Fruit fly (Drosophila melanogaster) whole organism, embryonic: ENCODE data around the gene raw.

ENCODE experiments used
- B-H1 ChIP-seq: fragments of 200-800 bp; sonication (Bioruptor generic); IDR thresholded peaks from 3 replicates; pipeline ENCODE4 v1.3.6; 2022; ENCODE audit warnings: missing biosample characterization, missing genetic modification characterization
- BEAF-32 ChIP-seq: fragments of 200-800 bp; sonication (Bioruptor generic); optimal IDR thresholded peaks from 3 replicates; lab custom pipeline; 2017; ENCODE audit warnings: missing biosample characterization, missing genetic modification characterization, mild to moderate bottlenecking, moderate library complexity, missing genetic modification reagents
- CG11085 ChIP-seq: fragments of 200-800 bp; sonication (Bioruptor generic); IDR thresholded peaks from 2 replicates; pipeline ENCODE4 v1.3.6; 2022; ENCODE audit warnings: missing biosample characterization, missing genetic modification characterization
- CG11504 ChIP-seq: fragments of 200-800 bp; sonication (Bioruptor generic); optimal IDR thresholded peaks from 3 replicates; lab custom pipeline; 2019; ENCODE audit warnings: missing biosample characterization, mild to moderate bottlenecking, missing genetic modification characterization, moderate library complexity
- CG12219 ChIP-seq: fragments of 200-800 bp; sonication (Bioruptor generic); optimal IDR thresholded peaks from 3 replicates; lab custom pipeline; 2018; ENCODE audit warnings: missing biosample characterization, mild to moderate bottlenecking, missing genetic modification characterization
- CG12299 ChIP-seq: fragments of 200-800 bp; sonication (Bioruptor generic); optimal IDR thresholded peaks from 2 replicates; lab custom pipeline; 2018; ENCODE audit warnings: missing biosample characterization, mild to moderate bottlenecking, missing genetic modification characterization
- CG13424 ChIP-seq: fragments of 200-800 bp; sonication (Bioruptor generic); optimal IDR thresholded peaks from 2 replicates; lab custom pipeline; 2019; ENCODE audit warnings: missing biosample characterization, mild to moderate bottlenecking, missing genetic modification characterization, moderate library complexity
- CG15269 ChIP-seq: fragments of 200-800 bp; sonication (Bioruptor generic); optimal IDR thresholded peaks from 2 replicates; lab custom pipeline; 2018; ENCODE audit warnings: missing biosample characterization, mild to moderate bottlenecking, missing genetic modification characterization, moderate library complexity
- CG17359 ChIP-seq: fragments of 200-800 bp; sonication (Bioruptor generic); optimal IDR thresholded peaks from 3 replicates; lab custom pipeline; 2018; ENCODE audit warnings: missing biosample characterization, mild to moderate bottlenecking, missing genetic modification characterization, moderate library complexity
- CG17612 ChIP-seq: fragments of 200-800 bp; sonication (Bioruptor generic); IDR thresholded peaks from 2 replicates; pipeline ENCODE4 v1.3.6; 2022; ENCODE audit warnings: missing biosample characterization, missing genetic modification characterization
- CG1792 ChIP-seq: fragments of 200-800 bp; sonication (Bioruptor generic); optimal IDR thresholded peaks from 2 replicates; lab custom pipeline; 2016; ENCODE audit warnings: missing biosample characterization, missing genetic modification characterization
- CG18619 ChIP-seq: fragments of 200-800 bp; sonication (Bioruptor generic); optimal IDR thresholded peaks from 3 replicates; lab custom pipeline; 2017; ENCODE audit warnings: missing biosample characterization, mild to moderate bottlenecking, missing genetic modification characterization
- CG30431 ChIP-seq: fragments of 200-800 bp; sonication (Bioruptor generic); optimal IDR thresholded peaks from 2 replicates; lab custom pipeline; 2017; ENCODE audit warnings: missing biosample characterization, missing genetic modification characterization
- CG3065 ChIP-seq: fragments of 200-800 bp; sonication (Bioruptor generic); optimal IDR thresholded peaks from 2 replicates; lab custom pipeline; 2016; ENCODE audit warnings: missing biosample characterization, missing genetic modification characterization
- CG31365 ChIP-seq: fragments of 200-800 bp; sonication (Bioruptor generic); optimal IDR thresholded peaks from 2 replicates; lab custom pipeline; 2018; ENCODE audit warnings: missing biosample characterization, mild to moderate bottlenecking, missing genetic modification characterization
- CG33557 ChIP-seq: fragments of 200-800 bp; sonication (Bioruptor generic); optimal IDR thresholded peaks from 2 replicates; lab custom pipeline; 2019; ENCODE audit warnings: missing biosample characterization, mild to moderate bottlenecking, missing genetic modification characterization, moderate library complexity
- CG3847 ChIP-seq: fragments of 200-800 bp; sonication (Bioruptor generic); IDR thresholded peaks from 2 replicates; pipeline ENCODE4 v1.3.6; 2022; ENCODE audit warnings: missing biosample characterization, missing genetic modification characterization
- CG4617 ChIP-seq: fragments of 200-800 bp; sonication (Bioruptor generic); optimal IDR thresholded peaks from 3 replicates; lab custom pipeline; 2016; ENCODE audit warnings: missing biosample characterization, missing genetic modification characterization, borderline replicate concordance
- CG7987 ChIP-seq: fragments of 200-800 bp; sonication (Bioruptor generic); optimal IDR thresholded peaks from 2 replicates; lab custom pipeline; 2018; ENCODE audit warnings: missing biosample characterization, mild to moderate bottlenecking, missing genetic modification characterization, moderate library complexity
- CG9797 ChIP-seq: fragments of 200-800 bp; sonication (Bioruptor generic); optimal IDR thresholded peaks from 3 replicates; lab custom pipeline; 2018; ENCODE audit warnings: missing biosample characterization, mild to moderate bottlenecking, missing genetic modification characterization
- CG9817 ChIP-seq: fragments of 200-800 bp; sonication (Bioruptor generic); optimal IDR thresholded peaks from 2 replicates; lab custom pipeline; 2018; ENCODE audit warnings: missing biosample characterization, mild to moderate bottlenecking, missing genetic modification characterization, moderate library complexity
- CHES-1-like ChIP-seq: fragments of 200-800 bp; sonication (Bioruptor generic); optimal IDR thresholded peaks from 2 replicates; lab custom pipeline; 2016; ENCODE audit warnings: missing biosample characterization, missing genetic modification characterization
- CkIIα-i1 ChIP-seq: fragments of 200-800 bp; sonication (Bioruptor generic); IDR thresholded peaks from 2 replicates; pipeline ENCODE4 v1.3.6; 2022; ENCODE audit warnings: missing biosample characterization, missing genetic modification characterization
- Dfd ChIP-seq, 2 experiments: fragments of >200 bp; optimal IDR thresholded peaks; 2 replicates each; lab custom pipeline; 2017; ENCODE audit warnings: missing biosample characterization in 2 of 2, missing genetic modification characterization in 2 of 2
- Dip2 ChIP-seq: fragments of 200-800 bp; sonication (Bioruptor generic); IDR thresholded peaks from 2 replicates; pipeline ENCODE4 v1.3.6; 2022; ENCODE audit warnings: missing biosample characterization, missing genetic modification characterization
- Dref ChIP-seq: fragments of 200-800 bp; sonication (Bioruptor generic); IDR thresholded peaks from 2 replicates; pipeline ENCODE4 v1.3.6; 2022; ENCODE audit warnings: missing biosample characterization, missing genetic modification characterization
- Fer3 ChIP-seq: fragments of 200-800 bp; sonication (Bioruptor generic); optimal IDR thresholded peaks from 2 replicates; lab custom pipeline; 2018; ENCODE audit warnings: missing biosample characterization, mild to moderate bottlenecking, missing genetic modification characterization, moderate library complexity
- Neu2 ChIP-seq: fragments of 200-800 bp; sonication (Bioruptor generic); optimal IDR thresholded peaks from 3 replicates; lab custom pipeline; 2016; ENCODE audit warnings: missing biosample characterization, missing genetic modification characterization, borderline replicate concordance
- Nf-YB ChIP-seq: fragments of 200-800 bp; sonication (Bioruptor generic); optimal IDR thresholded peaks from 3 replicates; lab custom pipeline; 2019; ENCODE audit warnings: missing biosample characterization, mild to moderate bottlenecking, missing genetic modification characterization, moderate library complexity
- Six4 ChIP-seq: fragments of 200-800 bp; sonication (Bioruptor generic); optimal IDR thresholded peaks from 2 replicates; lab custom pipeline; 2016; ENCODE audit warnings: missing biosample characterization, missing genetic modification characterization
- Spps ChIP-seq: fragments of 200-800 bp; sonication (Bioruptor generic); optimal IDR thresholded peaks from 2 replicates; lab custom pipeline; 2018; ENCODE audit warnings: missing biosample characterization, mild to moderate bottlenecking, missing genetic modification characterization
- bcd ChIP-seq: fragments of 200-800 bp; sonication (Bioruptor generic); optimal IDR thresholded peaks from 2 replicates; lab custom pipeline; 2017; ENCODE audit warnings: missing biosample characterization, mild to moderate bottlenecking, missing genetic modification characterization
- br ChIP-seq: fragments of >200 bp; optimal IDR thresholded peaks from 2 replicates; lab custom pipeline; 2017
- chinmo ChIP-seq: fragments of 200-800 bp; sonication (Bioruptor generic); IDR thresholded peaks from 4 replicates; pipeline ENCODE4 v1.3.6; 2022; ENCODE audit warnings: missing biosample characterization, missing genetic modification characterization; ENCODE audit not compliant: partially characterized antibody
- corto ChIP-seq: fragments of 200-800 bp; sonication (Bioruptor generic); optimal IDR thresholded peaks from 2 replicates; lab custom pipeline; 2016; ENCODE audit warnings: missing biosample characterization, mild to moderate bottlenecking, missing genetic modification characterization, moderate library complexity
- ems ChIP-seq: fragments of 200-800 bp; sonication (Bioruptor generic); optimal IDR thresholded peaks from 3 replicates; lab custom pipeline; 2016; ENCODE audit warnings: missing biosample characterization, missing genetic modification characterization
- ewg ChIP-seq: fragments of 200-800 bp; sonication (Bioruptor generic); optimal IDR thresholded peaks from 3 replicates; lab custom pipeline; 2017; ENCODE audit warnings: mild to moderate bottlenecking, missing biosample characterization, missing genetic modification reagents, missing genetic modification characterization
- ftz-f1 ChIP-seq: fragments of 200-800 bp; sonication (Bioruptor generic); optimal IDR thresholded peaks from 2 replicates; lab custom pipeline; 2016; ENCODE audit warnings: missing biosample characterization, missing genetic modification characterization
- gce ChIP-seq: fragments of 200-800 bp; sonication (Bioruptor generic); IDR thresholded peaks from 3 replicates; pipeline ENCODE4 v1.3.6; 2022; ENCODE audit warnings: missing biosample characterization, missing genetic modification characterization
- hth ChIP-seq: fragments of >200 bp; optimal IDR thresholded peaks from 2 replicates; lab custom pipeline; 2017; ENCODE audit warnings: inconsistent platforms
- knrl ChIP-seq: fragments of 200-800 bp; sonication (Bioruptor generic); IDR thresholded peaks from 3 replicates; pipeline ENCODE4 v1.3.6; 2022; ENCODE audit warnings: missing biosample characterization, missing genetic modification characterization; ENCODE audit not compliant: partially characterized antibody
- lola ChIP-seq, 3 experiments: fragments of >200 bp in 2 of 3; fragments of 200-800 bp in 1 of 3; sonication (Bioruptor generic) in 1 of 3; optimal IDR thresholded peaks; 2 replicates each; lab custom pipeline; 2017 to 2019; ENCODE audit warnings: missing biosample characterization in 3 of 3, missing genetic modification characterization in 3 of 3, mild to moderate bottlenecking in 1 of 3, moderate library complexity in 1 of 3
- maf-S ChIP-seq: fragments of 200-800 bp; sonication (Bioruptor generic); optimal IDR thresholded peaks from 2 replicates; lab custom pipeline; 2016; ENCODE audit warnings: missing biosample characterization, missing genetic modification characterization
- nerfin-2 ChIP-seq: fragments of 200-800 bp; sonication (Bioruptor generic); IDR thresholded peaks from 2 replicates; pipeline ENCODE4 v1.3.6; 2022; ENCODE audit warnings: missing biosample characterization, missing genetic modification characterization; ENCODE audit not compliant: partially characterized antibody
- org-1 ChIP-seq: fragments of 200-800 bp; sonication (Bioruptor generic); optimal IDR thresholded peaks from 2 replicates; lab custom pipeline; 2017; ENCODE audit warnings: missing biosample characterization, missing genetic modification characterization
- psq ChIP-seq: fragments of 200-800 bp; sonication (Bioruptor generic); optimal IDR thresholded peaks from 2 replicates; lab custom pipeline; 2017; ENCODE audit warnings: missing biosample characterization, missing genetic modification characterization
- rib ChIP-seq: fragments of 200-800 bp; sonication (Bioruptor generic); IDR thresholded peaks from 2 replicates; pipeline ENCODE4 v1.3.6; 2022; ENCODE audit warnings: missing biosample characterization, missing genetic modification characterization
- sna ChIP-seq: fragments of 200-800 bp; sonication (Bioruptor generic); IDR thresholded peaks from 2 replicates; pipeline ENCODE4 v1.3.6; 2022; ENCODE audit warnings: missing biosample characterization, missing genetic modification characterization; ENCODE audit not compliant: partially characterized antibody
- twi ChIP-seq: fragments of 200-800 bp; optimal IDR thresholded peaks from 2 replicates; lab custom pipeline; 2019; ENCODE audit warnings: missing biosample characterization, mild to moderate bottlenecking, missing genetic modification characterization, moderate library complexity
- wor ChIP-seq: fragments of 200-800 bp; sonication (Bioruptor generic); IDR thresholded peaks from 2 replicates; pipeline ENCODE4 v1.3.6; 2022; ENCODE audit warnings: missing biosample characterization, missing genetic modification characterization
- zfh2 ChIP-seq: fragments of 200-800 bp; sonication (Bioruptor generic); optimal IDR thresholded peaks from 2 replicates; lab custom pipeline; 2016; ENCODE audit warnings: missing biosample characterization, missing genetic modification characterization

Gene raw

DNA sequence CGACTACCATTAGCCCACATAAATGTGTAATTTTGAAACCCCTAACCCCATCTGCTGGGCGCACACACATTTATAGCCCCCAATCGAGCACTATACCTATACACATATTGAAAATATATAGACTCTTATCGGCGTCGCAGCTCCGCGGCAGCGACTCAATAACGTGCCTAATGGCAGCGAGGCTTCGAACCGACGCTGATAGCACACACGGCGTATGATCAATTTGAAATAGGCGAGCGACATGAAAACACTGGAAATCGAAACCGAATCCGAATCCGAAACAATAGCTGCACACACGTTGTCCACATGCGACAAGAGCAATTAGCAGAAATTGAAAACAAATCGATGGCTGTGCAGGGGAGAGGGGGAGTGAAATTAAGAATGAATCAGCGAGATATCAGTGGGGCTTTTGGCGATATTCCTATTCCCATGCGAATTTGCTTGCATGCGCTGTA lies 46.2 kb downstream of the raw start (continued):
- no peak for TF ChIP-seq CG3065 (GFP tag; lab: Kevin White, UChicago)
- TF ChIP-seq hth = no peak
- no peak for TF ChIP-seq CkIIα-i1 (GFP tag; lab: Robert Waterston, UW)
- no peak for TF ChIP-seq org-1 (GFP tag; lab: Kevin White, UChicago)
- no peak for TF ChIP-seq BEAF-32
- no peak for TF ChIP-seq wor (GFP tag; lab: Robert Waterston, UW)
- TF ChIP-seq sna = no peak
- no peak for TF ChIP-seq psq (GFP tag; lab: Kevin White, UChicago)
- TF ChIP-seq CG33557 (GFP tag; lab: Kevin White, UChicago) = no peak
- TF ChIP-seq CG9817 (tag; lab: Kevin White, UChicago) = peak; percentile 22
- no peak for TF ChIP-seq bcd
- no peak for TF ChIP-seq ewg (GFP tag; lab: Kevin White, UChicago)
- TF ChIP-seq knrl (GFP tag; lab: Robert Waterston, UW) = no peak
- no peak for TF ChIP-seq B-H1 (GFP tag; lab: Robert Waterston, UW)
- TF ChIP-seq Fer3 = no peak
- peak; percentile 3 for TF ChIP-seq twi (tag; lab: Kevin White, UChicago)
- no peak for TF ChIP-seq Neu2 (GFP tag; lab: Kevin White, UChicago)
- TF ChIP-seq CG7987 (GFP tag; lab: Kevin White, UChicago) = peak; percentile 94
- TF ChIP-seq CG11085 = no peak
- no peak for TF ChIP-seq CHES-1-like (GFP tag; lab: Kevin White, UChicago)
- TF ChIP-seq lola (GFP tag; optimal IDR thresholded peaks at IDR 0.05; lab: Kevin White, UChicago) = no peak
- no peak for TF ChIP-seq CG12299 (tag; lab: Kevin White, UChicago)
- TF ChIP-seq Dfd (GFP tag; optimal IDR thresholded peaks at IDR 0.05; lab: Kevin White, UChicago) = no peak
- no peak for TF ChIP-seq nerfin-2 (GFP tag; lab: Robert Waterston, UW)
- TF ChIP-seq Nf-YB (GFP tag; lab: Kevin White, UChicago) = no peak
- no peak for TF ChIP-seq Dref (GFP tag; lab: Robert Waterston, UW)
- no peak for TF ChIP-seq CG17612
- no peak for TF ChIP-seq CG9797 (GFP tag; lab: Kevin White, UChicago)
- TF ChIP-seq ems (GFP tag; lab: Kevin White, UChicago) = no peak
- TF ChIP-seq gce (GFP tag; lab: Robert Waterston, UW) = no peak
- TF ChIP-seq CG11504 = no peak
- peak; percentile 87 for TF ChIP-seq chinmo
- TF ChIP-seq CG3847 (GFP tag; lab: Robert Waterston, UW) = 0 out of 2 replicates have a peak, but pooled peaks have one; percentile 23
- TF ChIP-seq CG4617 = no peak
- peak; percentile 2 for TF ChIP-seq CG13424 (tag; lab: Kevin White, UChicago)
- peak; percentile 13 for TF ChIP-seq CG17359 (tag; lab: Kevin White, UChicago)
- TF ChIP-seq CG1792 (GFP tag; lab: Kevin White, UChicago) = no peak
- TF ChIP-seq ftz-f1 = peak; percentile 20
- peak; percentile 5 for TF ChIP-seq CG31365 (tag; lab: Kevin White, UChicago)
- no peak for TF ChIP-seq maf-S
- no peak for TF ChIP-seq CG30431 (GFP tag; lab: Kevin White, UChicago)
- no peak for TF ChIP-seq Dip2 (GFP tag; lab: Robert Waterston, UW)
- no peak for TF ChIP-seq Spps (tag; lab: Kevin White, UChicago)
- no peak for TF ChIP-seq CG15269 (tag; lab: Kevin White, UChicago)
- TF ChIP-seq CG12219 = peak; percentile 43
- no peak for TF ChIP-seq Six4
- no peak for TF ChIP-seq corto (GFP tag; lab: Kevin White, UChicago)
- peak; percentile 52 for TF ChIP-seq rib (GFP tag; lab: Robert Waterston, UW)
- no peak for TF ChIP-seq CG18619 (GFP tag; lab: Kevin White, UChicago)
- TF ChIP-seq zfh2 = no peak
- no peak for TF ChIP-seq br (lab: Kevin White, UChicago)
